Worm (Caenorhabditis elegans) whole organism, young adult: Measurements from ENCODE around the gene scyl-1.

Source experiments
- B0019.2 ChIP-seq: fragments of 200-800 bp; sonication (Bioruptor generic); conservative IDR thresholded peaks from 2 replicates; pipeline ENCODE4 v1.3.6; 2022; ENCODE audit warnings: missing genetic modification reagents, missing genetic modification characterization, missing compliant biosample characterization
- B0261.1 ChIP-seq: sonication (generic microtip); optimal IDR thresholded peaks from 2 replicates; lab custom pipeline; 2016; ENCODE audit warnings: mild to moderate bottlenecking, missing genetic modification characterization, moderate library complexity, missing compliant biosample characterization
- F10E7.11 ChIP-seq: sonication (generic microtip); optimal IDR thresholded peaks from 2 replicates; lab custom pipeline; 2017; ENCODE audit warnings: mild to moderate bottlenecking, missing genetic modification characterization, moderate library complexity, missing compliant biosample characterization
- F22D6.2 ChIP-seq: sonication (generic microtip); optimal IDR thresholded peaks from 2 replicates; lab custom pipeline; 2016; ENCODE audit warnings: mild to moderate bottlenecking, missing genetic modification characterization, missing compliant biosample characterization
- F37B4.10 ChIP-seq: fragments of 200-800 bp; sonication (Bioruptor generic); IDR thresholded peaks from 2 replicates; pipeline ENCODE4 v1.3.6; 2022; ENCODE audit warnings: missing genetic modification characterization, missing compliant biosample characterization
- F39B2.1 ChIP-seq: fragments of 200-800 bp; sonication (Bioruptor generic); IDR thresholded peaks from 2 replicates; pipeline ENCODE4 v1.3.6; 2022; ENCODE audit warnings: missing genetic modification reagents, missing genetic modification characterization, missing compliant biosample characterization
- F52B5.7 ChIP-seq: sonication (generic microtip); optimal IDR thresholded peaks from 2 replicates; lab custom pipeline; 2016; ENCODE audit warnings: mild to moderate bottlenecking, missing genetic modification characterization, missing compliant biosample characterization
- K11D2.4 ChIP-seq: fragments of 200-800 bp; sonication (Bioruptor generic); IDR thresholded peaks from 2 replicates; pipeline ENCODE4 v1.3.6; 2022; ENCODE audit warnings: missing genetic modification reagents, missing genetic modification characterization, missing compliant biosample characterization
- K12H6.12 ChIP-seq: fragments of 200-800 bp; sonication (Bioruptor generic); optimal IDR thresholded peaks from 2 replicates; lab custom pipeline; 2018; ENCODE audit warnings: mild to moderate bottlenecking, missing genetic modification characterization, missing compliant biosample characterization
- T07F8.4 ChIP-seq: sonication (generic microtip); optimal IDR thresholded peaks from 2 replicates; lab custom pipeline; 2016; ENCODE audit warnings: mild to moderate bottlenecking, missing genetic modification characterization, moderate library complexity, missing compliant biosample characterization
- T26A5.8 ChIP-seq: sonication (generic microtip); optimal IDR thresholded peaks from 2 replicates; lab custom pipeline; 2016; ENCODE audit warnings: missing genetic modification characterization, missing compliant biosample characterization
- Y53F4B.3 ChIP-seq: fragments of 200-800 bp; sonication (Bioruptor generic); IDR thresholded peaks from 2 replicates; pipeline ENCODE4 v1.3.6; 2022; ENCODE audit warnings: missing genetic modification reagents, missing genetic modification characterization, missing compliant biosample characterization
- Y53G8AR.9 ChIP-seq: fragments of 200-800 bp; sonication (Bioruptor generic); conservative IDR thresholded peaks from 2 replicates; pipeline ENCODE4 v1.3.6; 2022; ENCODE audit warnings: missing genetic modification reagents, missing genetic modification characterization, missing compliant biosample characterization
- Y56A3A.18 ChIP-seq: fragments of 200-800 bp; sonication (Bioruptor generic); IDR thresholded peaks from 2 replicates; pipeline ENCODE4 v1.3.6; 2022; ENCODE audit warnings: missing genetic modification reagents, missing genetic modification characterization, missing compliant biosample characterization
- Y67H2A.10 ChIP-seq: fragments of 200-800 bp; sonication (Bioruptor generic); conservative IDR thresholded peaks from 2 replicates; pipeline ENCODE4 v1.3.6; 2022; ENCODE audit warnings: missing genetic modification reagents, missing genetic modification characterization, missing compliant biosample characterization
- ama-1 ChIP-seq, 3 experiments: fragments of 150-350 bp in 1 of 3; sonication (generic microtip) in 2 of 3; optimal IDR thresholded peaks; 2 replicates each; lab custom pipeline; 2014 to 2018; ENCODE audit warnings: missing biosample characterization in 2 of 3, missing genetic modification characterization in 2 of 3, missing genetic modification reagents in 2 of 3
- aptf-2 ChIP-seq: fragments of 200-800 bp; sonication (Bioruptor generic); conservative IDR thresholded peaks from 2 replicates; pipeline ENCODE4 v1.3.6; 2022; ENCODE audit warnings: missing genetic modification reagents, missing genetic modification characterization, missing compliant biosample characterization
- atf-7 ChIP-seq: sonication (generic microtip); optimal IDR thresholded peaks from 2 replicates; lab custom pipeline; 2017; ENCODE audit warnings: mild to moderate bottlenecking, missing genetic modification characterization, missing compliant biosample characterization
- ccch-3 ChIP-seq: fragments of 200-800 bp; sonication (Bioruptor generic); optimal IDR thresholded peaks from 2 replicates; lab custom pipeline; 2018; ENCODE audit warnings: mild to moderate bottlenecking, missing genetic modification characterization, missing compliant biosample characterization
- cebp-1 ChIP-seq, 2 experiments: fragments of 200-800 bp in 1 of 2; sonication (Bioruptor generic) in 1 of 2; sonication (generic microtip) in 1 of 2; IDR thresholded peaks in 1 of 2; optimal IDR thresholded peaks in 1 of 2; 2 replicates each; pipeline versions ENCODE4 v1.3.6 to Lab custom; 2017 to 2022; ENCODE audit warnings: missing compliant biosample characterization in 2 of 2, missing genetic modification characterization in 2 of 2, mild to moderate bottlenecking in 1 of 2, missing genetic modification reagents in 1 of 2, moderate library complexity in 1 of 2
- cebp-2 ChIP-seq: fragments of 200-800 bp; sonication (Bioruptor generic); IDR thresholded peaks from 2 replicates; pipeline ENCODE4 v1.3.6; 2022; ENCODE audit warnings: missing genetic modification characterization, missing compliant biosample characterization
- ceh-100 ChIP-seq: fragments of 200-800 bp; sonication (Bioruptor generic); IDR thresholded peaks from 2 replicates; pipeline ENCODE4 v1.3.6; 2022; ENCODE audit warnings: missing genetic modification reagents, missing genetic modification characterization, missing compliant biosample characterization
- ceh-27 ChIP-seq: fragments of 200-800 bp; sonication (Bioruptor generic); optimal IDR thresholded peaks from 2 replicates; lab custom pipeline; 2018; ENCODE audit warnings: mild to moderate bottlenecking, missing genetic modification characterization, moderate library complexity, missing compliant biosample characterization
- ceh-79 ChIP-seq: sonication (generic microtip); optimal IDR thresholded peaks from 2 replicates; lab custom pipeline; 2017; ENCODE audit warnings: mild to moderate bottlenecking, missing genetic modification characterization, missing compliant biosample characterization
- die-1 ChIP-seq: sonication (generic microtip); optimal IDR thresholded peaks from 2 replicates; lab custom pipeline; 2016; ENCODE audit warnings: missing genotype, mild to moderate bottlenecking, missing genetic modification characterization, missing compliant biosample characterization
- dpl-1 ChIP-seq: fragments of 150-350 bp; optimal IDR thresholded peaks from 2 replicates; lab custom pipeline; 2014; ENCODE audit warnings: missing biosample characterization, missing genetic modification reagents, missing genetic modification characterization
- egl-44 ChIP-seq: fragments of 200-800 bp; sonication (Bioruptor generic); IDR thresholded peaks from 2 replicates; pipeline ENCODE4 v1.3.6; 2022; ENCODE audit warnings: missing genetic modification reagents, missing genetic modification characterization, missing compliant biosample characterization
- ekl-4 ChIP-seq: fragments of 200-800 bp; sonication (Bioruptor generic); IDR thresholded peaks from 2 replicates; pipeline ENCODE4 v1.3.6; 2022; ENCODE audit warnings: missing genetic modification reagents, missing genetic modification characterization, missing compliant biosample characterization
- ets-4 ChIP-seq: fragments of 200-800 bp; sonication (Bioruptor generic); optimal IDR thresholded peaks from 2 replicates; lab custom pipeline; 2018; ENCODE audit warnings: mild to moderate bottlenecking, missing genetic modification characterization, missing compliant biosample characterization
- hlh-26 ChIP-seq: fragments of 200-800 bp; sonication (Bioruptor generic); conservative IDR thresholded peaks from 2 replicates; pipeline ENCODE4 v1.3.6; 2022; ENCODE audit warnings: missing genetic modification reagents, missing genetic modification characterization, missing compliant biosample characterization
- let-607 ChIP-seq, 2 experiments: fragments of 200-800 bp in 1 of 2; sonication (Bioruptor generic) in 1 of 2; sonication (generic microtip) in 1 of 2; optimal IDR thresholded peaks; 2 replicates each; lab custom pipeline; 2016 to 2018; ENCODE audit warnings: mild to moderate bottlenecking in 2 of 2, missing compliant biosample characterization in 2 of 2, missing genetic modification characterization in 2 of 2, moderate library complexity in 2 of 2, missing genotype in 1 of 2
- lin-26 ChIP-seq: fragments of 200-800 bp; sonication (Bioruptor generic); IDR thresholded peaks from 2 replicates; pipeline ENCODE4 v1.3.6; 2022; ENCODE audit warnings: missing genetic modification reagents, missing genetic modification characterization, missing compliant biosample characterization
- lsy-27 ChIP-seq: sonication (generic microtip); optimal IDR thresholded peaks from 2 replicates; lab custom pipeline; 2017; ENCODE audit warnings: missing genetic modification characterization, mild to moderate bottlenecking, missing compliant biosample characterization, antibody characterized with exemption, missing genotype, borderline replicate concordance; ENCODE audit not compliant: insufficient read depth
- madf-3 ChIP-seq: fragments of 200-800 bp; sonication (Bioruptor generic); IDR thresholded peaks from 2 replicates; pipeline ENCODE4 v1.3.6; 2022; ENCODE audit warnings: missing genetic modification reagents, missing genetic modification characterization, missing compliant biosample characterization
- mcd-1 ChIP-seq: fragments of 200-800 bp; sonication (Bioruptor generic); IDR thresholded peaks from 2 replicates; pipeline ENCODE4 v1.3.6; 2022; ENCODE audit warnings: missing genetic modification reagents, missing genetic modification characterization, missing compliant biosample characterization
- mes-4 ChIP-seq: sonication (generic microtip); optimal IDR thresholded peaks from 2 replicates; lab custom pipeline; 2016; ENCODE audit warnings: missing genotype, missing genetic modification characterization, missing compliant biosample characterization
- nhr-27 ChIP-seq: fragments of 200-800 bp; sonication (Bioruptor generic); optimal IDR thresholded peaks from 2 replicates; lab custom pipeline; 2018; ENCODE audit warnings: mild to moderate bottlenecking, missing genetic modification characterization, moderate library complexity, missing compliant biosample characterization
- nhr-80 ChIP-seq: sonication (generic microtip); optimal IDR thresholded peaks from 2 replicates; lab custom pipeline; 2016; ENCODE audit warnings: missing genetic modification characterization, missing compliant biosample characterization
- nhr-90 ChIP-seq: sonication (generic microtip); optimal IDR thresholded peaks from 2 replicates; lab custom pipeline; 2016; ENCODE audit warnings: missing genotype, mild to moderate bottlenecking, missing genetic modification characterization, missing compliant biosample characterization
- pha-4 ChIP-seq: fragments of 150-350 bp; sonication (generic microtip); optimal IDR thresholded peaks from 2 replicates; lab custom pipeline; 2014; ENCODE audit warnings: missing biosample characterization, missing genetic modification reagents, missing genetic modification characterization
- somi-1 ChIP-seq: fragments of 200-800 bp; sonication (Bioruptor generic); optimal IDR thresholded peaks from 2 replicates; lab custom pipeline; 2018; ENCODE audit warnings: mild to moderate bottlenecking, missing genetic modification characterization, missing compliant biosample characterization
- sptf-2 ChIP-seq: fragments of 200-800 bp; sonication (Bioruptor generic); optimal IDR thresholded peaks from 2 replicates; lab custom pipeline; 2018; ENCODE audit warnings: mild to moderate bottlenecking, missing genetic modification characterization, missing compliant biosample characterization
- unc-130 ChIP-seq: sonication (generic microtip); optimal IDR thresholded peaks from 2 replicates; lab custom pipeline; 2016; ENCODE audit warnings: missing genetic modification reagents, missing genetic modification characterization, missing compliant biosample characterization
- unc-62 ChIP-seq: fragments of 150-350 bp; optimal IDR thresholded peaks from 2 replicates; lab custom pipeline; 2014; ENCODE audit warnings: missing biosample characterization, missing genetic modification reagents, missing genetic modification characterization
- zfh-2 ChIP-seq: fragments of 200-800 bp; sonication (Bioruptor generic); conservative IDR thresholded peaks from 2 replicates; pipeline ENCODE4 v1.3.6; 2022; ENCODE audit warnings: missing genetic modification reagents, missing genetic modification characterization, missing compliant biosample characterization
- ztf-28 ChIP-seq: fragments of 200-800 bp; sonication (Bioruptor generic); IDR thresholded peaks from 2 replicates; pipeline ENCODE4 v1.3.6; 2022; ENCODE audit warnings: missing genetic modification reagents, missing genetic modification characterization, missing compliant biosample characterization

The scyl-1 gene

ce11 chrV:13046125-13047123 lies 4.9 kb upstream of the scyl-1 start (continued):
- TF ChIP-seq nhr-90 (tag; lab: Kevin White, UChicago): peak; percentile 46
- TF ChIP-seq die-1 (tag; lab: Kevin White, UChicago): no peak
- peak; percentile 70 for TF ChIP-seq Y53G8AR.9
- no peak for TF ChIP-seq ets-4 (GFP tag; lab: Kevin White, UChicago)
- no peak for TF ChIP-seq ztf-28
- peak in 1 of 2 experiments; percentile 7 for TF ChIP-seq let-607 (tag; optimal IDR thresholded peaks at IDR 0.05; lab: Kevin White, UChicago)
- TF ChIP-seq unc-62 (GFP tag; lab: Kevin White, UChicago): no peak
- no peak for TF ChIP-seq F10E7.11
- TF ChIP-seq mes-4 (tag; lab: Kevin White, UChicago): no peak
- TF ChIP-seq egl-44 (GFP tag; lab: Robert Waterston, UW): no peak
- TF ChIP-seq unc-130 (GFP tag; lab: Kevin White, UChicago): no peak
- no peak for TF ChIP-seq aptf-2 (GFP tag; lab: Robert Waterston, UW)
- TF ChIP-seq K12H6.12 (tag; lab: Kevin White, UChicago): no peak
- no peak for TF ChIP-seq dpl-1 (GFP tag; lab: Kevin White, UChicago)
- TF ChIP-seq lsy-27 (tag; lab: Kevin White, UChicago): no peak
- TF ChIP-seq F22D6.2 (tag; lab: Kevin White, UChicago): no peak
- TF ChIP-seq lin-26 (GFP tag; lab: Robert Waterston, UW): no peak
- TF ChIP-seq Y56A3A.18 (GFP tag; lab: Robert Waterston, UW): peak; percentile 54; the same call in 1 of the 2 replicates
- no peak for TF ChIP-seq ama-1 (optimal IDR thresholded peaks at IDR 0.05; lab: Kevin White, UChicago)
- no peak for TF ChIP-seq ama-1 (GFP tag; optimal IDR thresholded peaks at IDR 0.05; lab: Kevin White, UChicago)
- TF ChIP-seq K11D2.4 (GFP tag; lab: Robert Waterston, UW): no peak
- TF ChIP-seq zfh-2 (GFP tag; lab: Robert Waterston, UW): no peak
- no peak for TF ChIP-seq ekl-4 (GFP tag; lab: Robert Waterston, UW)
- TF ChIP-seq mcd-1 (GFP tag; lab: Robert Waterston, UW): no peak
- TF ChIP-seq T26A5.8 (tag; lab: Kevin White, UChicago): no peak
- TF ChIP-seq B0261.1 (tag; lab: Kevin White, UChicago): no peak
- TF ChIP-seq sptf-2: no peak
- no peak for TF ChIP-seq F37B4.10 (GFP tag; lab: Robert Waterston, UW)
- TF ChIP-seq nhr-27 (tag; lab: Kevin White, UChicago): no peak
- TF ChIP-seq ceh-79 (tag; lab: Kevin White, UChicago): no peak
- TF ChIP-seq cebp-2: no peak
- no peak for TF ChIP-seq T07F8.4 (tag; lab: Kevin White, UChicago)
- no peak for TF ChIP-seq ccch-3 (GFP tag; lab: Kevin White, UChicago)
- no peak for TF ChIP-seq F52B5.7 (tag; lab: Kevin White, UChicago)
- no peak for TF ChIP-seq pha-4 (tag; lab: Kevin White, UChicago)
- no peak for TF ChIP-seq F39B2.1
- no peak for TF ChIP-seq ceh-100 (GFP tag; lab: Robert Waterston, UW)
- TF ChIP-seq ceh-27 (GFP tag; lab: Kevin White, UChicago): no peak
- TF ChIP-seq Y67H2A.10 (GFP tag; lab: Robert Waterston, UW): no peak
- TF ChIP-seq madf-3: peak; percentile 58; the same call in 1 of the 2 replicates
- TF ChIP-seq nhr-80 (tag; lab: Kevin White, UChicago): peak; percentile 85
- no peak for TF ChIP-seq B0019.2 (GFP tag; lab: Robert Waterston, UW)
- no peak for TF ChIP-seq cebp-1 (GFP tag; IDR thresholded peaks at IDR 0.05; lab: Robert Waterston, UW)
- peak; percentile 5 for TF ChIP-seq cebp-1 (tag; optimal IDR thresholded peaks at IDR 0.05; lab: Kevin White, UChicago)
- no peak for TF ChIP-seq somi-1 (GFP tag; lab: Kevin White, UChicago)
- no peak for TF ChIP-seq Y53F4B.3 (GFP tag; lab: Robert Waterston, UW)
- no peak for TF ChIP-seq atf-7 (tag; lab: Kevin White, UChicago)
- no peak for TF ChIP-seq hlh-26 (GFP tag; lab: Robert Waterston, UW)
